Worm (Caenorhabditis elegans): ENCODE measurements around the gene C18B12.4.

Gene C18B12.4

ce11 chrX:15084395-15084794 is 44.0 kb upstream of the C18B12.4 start, which contains the start of gene F09B12.5:
Gene F09B12.5, plus strand, starts transcription at chrX:15084695.
- no peak for TF ChIP-seq nhr-2 (tag; optimal IDR thresholded peaks at IDR 0.05)
- no peak for TF ChIP-seq elt-3 (tag; optimal IDR thresholded peaks at IDR 0.05)
- no peak for TF ChIP-seq drap-1 (GFP tag; optimal IDR thresholded peaks at IDR 0.05)
- TF ChIP-seq zip-8 (tag; optimal IDR thresholded peaks at IDR 0.05): no peak
- no peak for TF ChIP-seq lin-32 (GFP tag; optimal IDR thresholded peaks at IDR 0.05)
- no peak for TF ChIP-seq mab-5 (tag; optimal IDR thresholded peaks at IDR 0.05)
- TF ChIP-seq flh-1 (GFP tag; optimal IDR thresholded peaks at IDR 0.05): no peak
- TF ChIP-seq ceh-83 (GFP tag; optimal IDR thresholded peaks at IDR 0.05): no peak
- TF ChIP-seq ztf-11 (tag; optimal IDR thresholded peaks at IDR 0.05): no peak
- no peak for TF ChIP-seq M03D4.4 (tag; optimal IDR thresholded peaks at IDR 0.05)
- TF ChIP-seq nhr-76 (tag; optimal IDR thresholded peaks at IDR 0.05): no peak
- TF ChIP-seq nhr-28 (tag; optimal IDR thresholded peaks at IDR 0.05): no peak
- no peak for TF ChIP-seq unc-39 (tag; optimal IDR thresholded peaks at IDR 0.05)
- no peak for TF ChIP-seq sem-2 (GFP tag; optimal IDR thresholded peaks at IDR 0.05)
- no peak for TF ChIP-seq nhr-12 (tag; optimal IDR thresholded peaks at IDR 0.05)

DNA sequence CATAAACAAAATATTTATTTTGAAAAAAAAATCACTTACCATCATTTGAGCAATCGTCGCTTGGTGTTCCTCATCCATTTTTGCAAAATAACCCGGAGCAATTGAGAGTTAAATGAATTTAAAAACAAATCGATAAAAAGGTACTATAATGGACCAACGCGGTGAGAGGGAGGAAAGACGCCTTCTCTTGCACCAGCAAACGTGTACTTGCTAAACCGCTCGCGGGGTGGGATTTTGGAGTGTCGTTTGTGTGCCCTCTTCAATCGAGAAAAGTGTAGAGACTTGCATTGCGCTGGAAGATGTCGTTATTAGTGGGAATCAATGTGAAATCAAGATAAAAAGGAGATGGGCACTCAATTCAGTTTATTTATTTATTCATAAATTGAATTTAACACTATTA is 43.4 kb upstream of the C18B12.4 start, which contains the start of gene H40L08.1:
H40L08.1 (minus strand) TSS at position 292 of the 400 bp plus-strand sequence.
- TF ChIP-seq elt-3 (tag; optimal IDR thresholded peaks at IDR 0.05) (no peak), ceh-39 (tag; optimal IDR thresholded peaks at IDR 0.05) (peak; percentile 9), tbx-8 (GFP tag; optimal IDR thresholded peaks at IDR 0.05) (no peak), blmp-1 (tag; optimal IDR thresholded peaks at IDR 0.05) (no peak), pha-4 (tag; optimal IDR thresholded peaks at IDR 0.05) (peak; percentile 10), mab-5 (tag; optimal IDR thresholded peaks at IDR 0.05) (no peak), nhr-76 (tag; optimal IDR thresholded peaks at IDR 0.05) (no peak), mep-1 (tag; optimal IDR thresholded peaks at IDR 0.05) (peak; percentile 9), elt-1 (tag; optimal IDR thresholded peaks at IDR 0.05; ENCODE audit: borderline replicate concordance, insufficient read depth) (peak; percentile 15), ces-1 (GFP tag; optimal IDR thresholded peaks at IDR 0.05) (peak; percentile 56)

ce11 chrX:15081486-15081885 is 41.1 kb upstream of the C18B12.4 start:
- TF ChIP-seq mls-2 (tag; optimal IDR thresholded peaks at IDR 0.05): no peak
- no peak for TF ChIP-seq ceh-39 (tag; optimal IDR thresholded peaks at IDR 0.05)
- TF ChIP-seq elt-3 (tag; optimal IDR thresholded peaks at IDR 0.05): no peak
- no peak for TF ChIP-seq cnd-1 (tag; optimal IDR thresholded peaks at IDR 0.05)
- no peak for TF ChIP-seq sem-2 (GFP tag; optimal IDR thresholded peaks at IDR 0.05)
- no peak for TF ChIP-seq elt-1 (tag; optimal IDR thresholded peaks at IDR 0.05; ENCODE audit: borderline replicate concordance, insufficient read depth)
- TF ChIP-seq unc-120 (tag; optimal IDR thresholded peaks at IDR 0.05; ENCODE audit: poor library complexity, severe bottlenecking): no peak
- no peak for TF ChIP-seq snpc-4 (tag; optimal IDR thresholded peaks at IDR 0.05)
- TF ChIP-seq unc-62 (GFP tag; optimal IDR thresholded peaks at IDR 0.05): no peak
- TF ChIP-seq drap-1 (GFP tag; optimal IDR thresholded peaks at IDR 0.05): no peak
- no peak for TF ChIP-seq mep-1 (tag; optimal IDR thresholded peaks at IDR 0.05)
- TF ChIP-seq ceh-43 (GFP tag; optimal IDR thresholded peaks at IDR 0.05): no peak
- TF ChIP-seq sptf-1 (tag; optimal IDR thresholded peaks at IDR 0.05): no peak
- no peak for TF ChIP-seq lin-13 (tag; optimal IDR thresholded peaks at IDR 0.05)

DNA sequence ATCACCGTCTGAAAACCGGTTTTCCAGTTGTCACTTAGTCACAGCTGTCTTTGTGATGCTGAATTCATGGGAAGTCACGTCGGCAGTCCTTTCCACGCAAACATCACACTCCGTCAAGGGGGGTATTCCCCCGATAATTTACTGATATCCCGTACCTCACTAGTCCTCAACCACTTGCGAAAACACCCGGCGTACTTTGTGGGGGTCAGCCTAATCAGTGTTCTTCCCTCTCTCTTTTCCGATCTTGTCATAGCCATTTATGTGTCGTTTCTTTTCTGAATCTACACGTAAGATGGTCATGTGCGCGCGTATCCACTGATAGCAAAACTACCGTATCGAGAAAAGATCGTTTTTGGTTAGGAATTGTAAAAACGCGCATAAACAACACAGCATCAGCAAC is 39.0 kb upstream of the C18B12.4 start:
- no peak for TF ChIP-seq flh-1 (GFP tag; optimal IDR thresholded peaks at IDR 0.05)
- TF ChIP-seq nhr-2 (tag; optimal IDR thresholded peaks at IDR 0.05): no peak
- no peak for TF ChIP-seq ceh-39 (tag; optimal IDR thresholded peaks at IDR 0.05)
- no peak for TF ChIP-seq mls-2 (tag; optimal IDR thresholded peaks at IDR 0.05)
- TF ChIP-seq blmp-1 (tag; optimal IDR thresholded peaks at IDR 0.05): no peak
- no peak for TF ChIP-seq mep-1 (tag; optimal IDR thresholded peaks at IDR 0.05)
- no peak for TF ChIP-seq mab-5 (tag; optimal IDR thresholded peaks at IDR 0.05)
- no peak for TF ChIP-seq M03D4.4 (tag; optimal IDR thresholded peaks at IDR 0.05)
- TF ChIP-seq nhr-28 (tag; optimal IDR thresholded peaks at IDR 0.05): no peak
- no peak for TF ChIP-seq ceh-43 (GFP tag; optimal IDR thresholded peaks at IDR 0.05)
- TF ChIP-seq drap-1 (GFP tag; optimal IDR thresholded peaks at IDR 0.05): no peak
- TF ChIP-seq nhr-12 (tag; optimal IDR thresholded peaks at IDR 0.05): no peak
- no peak for TF ChIP-seq nhr-237 (tag; optimal IDR thresholded peaks at IDR 0.05)
- no peak for TF ChIP-seq ham-2 (GFP tag; optimal IDR thresholded peaks at IDR 0.05)
- TF ChIP-seq elt-3 (tag; optimal IDR thresholded peaks at IDR 0.05): no peak

ce11 chrX:15078276-15078675 is 37.9 kb upstream of the C18B12.4 start:
- TF ChIP-seq elt-3 (tag; optimal IDR thresholded peaks at IDR 0.05) (no peak), tbx-8 (GFP tag; optimal IDR thresholded peaks at IDR 0.05) (no peak), nhr-237 (tag; optimal IDR thresholded peaks at IDR 0.05) (no peak), hlh-1 (tag; optimal IDR thresholded peaks at IDR 0.05) (no peak), unc-120 (tag; optimal IDR thresholded peaks at IDR 0.05; ENCODE audit: poor library complexity, severe bottlenecking) (no peak)

Measured in whole organism, mixed stage, embryonic.